Fruit fly (Drosophila melanogaster): ENCODE measurements around the gene dbo.

- TF ChIP-seq CG4496 (GFP tag; IDR thresholded peaks at IDR 0.05) = no peak
- TF ChIP-seq CG34367 (tag; optimal IDR thresholded peaks at IDR 0.05) = no peak
- no peak for TF ChIP-seq EcR (GFP tag; optimal IDR thresholded peaks at IDR 0.05)
- no peak for TF ChIP-seq CG13204 (GFP tag; optimal IDR thresholded peaks at IDR 0.05)
These were observed 8.3 kb downstream of the dbo start, which contains the start of gene CG18081 for dm6 chr3L:15834877-15835555.
